Worm (Caenorhabditis elegans) whole organism, L1 larva: ENCODE measurements around the gene rpoa-49.
A peak's percentile ranks its signal among the peaks of the same experiment; 100 is the strongest.

Experiments used
- C04F5.9 ChIP-seq: sonication (generic microtip); optimal IDR thresholded peaks from 2 replicates; lab custom pipeline; 2016; ENCODE audit warnings: missing genetic modification characterization, missing compliant biosample characterization
- C34B4.2 ChIP-seq: sonication (generic microtip); optimal IDR thresholded peaks from 2 replicates; lab custom pipeline; 2017; ENCODE audit warnings: mild to moderate bottlenecking, missing genetic modification characterization, missing compliant biosample characterization
- aha-1 ChIP-seq: fragments of 150-350 bp; optimal IDR thresholded peaks from 2 replicates; lab custom pipeline; 2014; ENCODE audit warnings: missing biosample characterization, missing genetic modification characterization
- aly-2 ChIP-seq: fragments of 150-350 bp; optimal IDR thresholded peaks from 2 replicates; lab custom pipeline; 2014; ENCODE audit warnings: missing biosample characterization, missing genetic modification characterization
- ama-1 ChIP-seq: fragments of 150-350 bp; optimal IDR thresholded peaks from 2 replicates; lab custom pipeline; 2014
- ceh-8 ChIP-seq: fragments of 200-800 bp; sonication (Bioruptor generic); optimal IDR thresholded peaks from 2 replicates; lab custom pipeline; 2018; ENCODE audit warnings: mild to moderate bottlenecking, missing genetic modification characterization, moderate library complexity, missing compliant biosample characterization
- ceh-88 ChIP-seq: fragments of 200-800 bp; sonication (Bioruptor generic); IDR thresholded peaks from 2 replicates; pipeline ENCODE4 v1.3.6; 2022; ENCODE audit warnings: missing genetic modification characterization, missing compliant biosample characterization
- ces-1 ChIP-seq: fragments of 150-350 bp; optimal IDR thresholded peaks from 2 replicates; lab custom pipeline; 2014; ENCODE audit warnings: missing biosample characterization, missing genetic modification reagents, missing genetic modification characterization
- dsc-1 ChIP-seq: sonication (generic microtip); optimal IDR thresholded peaks from 2 replicates; lab custom pipeline; 2016; ENCODE audit warnings: mild to moderate bottlenecking, missing genetic modification characterization, missing compliant biosample characterization
- efl-1 ChIP-seq, 4 experiments: fragments of 150-350 bp; optimal IDR thresholded peaks in 3 of 4; peaks in 1 of 4; 1 replicate in 1 of 4; 2 replicates in 3 of 4; lab custom pipeline; 2014; ENCODE audit warnings: missing biosample characterization in 2 of 4, missing genetic modification characterization in 2 of 4, missing genetic modification reagents in 2 of 4
- efl-3 ChIP-seq: fragments of 200-800 bp; sonication (Bioruptor generic); optimal IDR thresholded peaks from 2 replicates; lab custom pipeline; 2018; ENCODE audit warnings: mild to moderate bottlenecking, missing genetic modification characterization, missing compliant biosample characterization
- ets-5 ChIP-seq: fragments of 200-800 bp; sonication (Bioruptor generic); IDR thresholded peaks from 2 replicates; pipeline ENCODE4 v1.3.6; 2022; ENCODE audit warnings: missing genetic modification characterization, missing compliant biosample characterization
- fkh-10 ChIP-seq: sonication (generic microtip); optimal IDR thresholded peaks from 2 replicates; lab custom pipeline; 2017; ENCODE audit warnings: missing biosample characterization, missing genetic modification reagents, missing genetic modification characterization
- fkh-4 ChIP-seq: sonication (generic microtip); optimal IDR thresholded peaks from 2 replicates; lab custom pipeline; 2016; ENCODE audit warnings: missing compliant biosample characterization, missing genetic modification characterization, borderline replicate concordance
- grh-1 ChIP-seq: fragments of 200-800 bp; sonication (Bioruptor generic); IDR thresholded peaks from 2 replicates; pipeline ENCODE4 v1.3.6; 2022; ENCODE audit warnings: missing genetic modification reagents, missing genetic modification characterization, missing compliant biosample characterization
- hlh-17 ChIP-seq: fragments of 200-800 bp; sonication (Bioruptor generic); optimal IDR thresholded peaks from 2 replicates; lab custom pipeline; 2018; ENCODE audit warnings: missing genetic modification characterization, mild to moderate bottlenecking, missing compliant biosample characterization, moderate library complexity, borderline replicate concordance
- hlh-4 ChIP-seq: sonication (generic microtip); optimal IDR thresholded peaks from 2 replicates; lab custom pipeline; 2016; ENCODE audit warnings: mild to moderate bottlenecking, missing genetic modification characterization, missing compliant biosample characterization
- irx-1 ChIP-seq: sonication (generic microtip); optimal IDR thresholded peaks from 2 replicates; lab custom pipeline; 2016; ENCODE audit warnings: missing genetic modification characterization, missing compliant biosample characterization
- isw-1 ChIP-seq: fragments of 200-800 bp; sonication (Bioruptor generic); IDR thresholded peaks from 2 replicates; pipeline ENCODE4 v1.3.6; 2022; ENCODE audit warnings: missing genetic modification characterization, missing compliant biosample characterization
- jun-1 ChIP-seq: fragments of 150-350 bp; optimal IDR thresholded peaks from 2 replicates; lab custom pipeline; 2014; ENCODE audit warnings: missing biosample characterization, missing genetic modification reagents, missing genetic modification characterization
- lin-15B ChIP-seq: fragments of 150-350 bp; sonication (generic microtip); optimal IDR thresholded peaks from 3 replicates; lab custom pipeline; 2014; ENCODE audit warnings: missing biosample characterization, missing genetic modification characterization
- lin-39 ChIP-seq: fragments of 150-350 bp; optimal IDR thresholded peaks from 2 replicates; lab custom pipeline; 2014; ENCODE audit warnings: missing biosample characterization, missing genetic modification reagents, missing genetic modification characterization
- lir-3 ChIP-seq: sonication (generic microtip); optimal IDR thresholded peaks from 2 replicates; lab custom pipeline; 2016; ENCODE audit warnings: mild to moderate bottlenecking, missing genetic modification characterization, moderate library complexity, missing compliant biosample characterization; ENCODE audit not compliant: poor library complexity
- mab-9 ChIP-seq: fragments of 200-800 bp; sonication (Bioruptor generic); IDR thresholded peaks from 2 replicates; pipeline ENCODE4 v1.3.6; 2022; ENCODE audit warnings: missing genetic modification reagents, missing genetic modification characterization, missing compliant biosample characterization
- mdl-1 ChIP-seq, 2 experiments: fragments of 150-350 bp; optimal IDR thresholded peaks; 2 replicates each; lab custom pipeline; 2014 to 2017; ENCODE audit warnings: missing biosample characterization in 2 of 2, missing genetic modification characterization in 2 of 2, inconsistent platforms in 1 of 2
- nhr-11 ChIP-seq: fragments of 150-350 bp; optimal IDR thresholded peaks from 2 replicates; lab custom pipeline; 2014; ENCODE audit warnings: missing biosample characterization, missing genetic modification characterization
- nhr-19 ChIP-seq: fragments of 200-800 bp; sonication (Bioruptor generic); conservative IDR thresholded peaks from 2 replicates; pipeline ENCODE4 v1.3.6; 2022; ENCODE audit warnings: missing genetic modification characterization, missing compliant biosample characterization
- nhr-20 ChIP-seq: sonication (generic microtip); optimal IDR thresholded peaks from 2 replicates; lab custom pipeline; 2016; ENCODE audit warnings: mild to moderate bottlenecking, missing genetic modification characterization, missing compliant biosample characterization
- nhr-237 ChIP-seq: fragments of 150-350 bp; optimal IDR thresholded peaks from 2 replicates; lab custom pipeline; 2014; ENCODE audit warnings: missing biosample characterization, missing genetic modification characterization
- nhr-47 ChIP-seq: sonication (generic microtip); optimal IDR thresholded peaks from 2 replicates; lab custom pipeline; 2016; ENCODE audit warnings: mild to moderate bottlenecking, missing genetic modification characterization, moderate library complexity, missing compliant biosample characterization
- nhr-71 ChIP-seq: sonication (generic microtip); optimal IDR thresholded peaks from 2 replicates; lab custom pipeline; 2016; ENCODE audit warnings: mild to moderate bottlenecking, missing genetic modification characterization, moderate library complexity, missing compliant biosample characterization
- nhr-85 ChIP-seq: sonication (generic microtip); peaks from one replicate; lab custom pipeline; 2016; ENCODE audit warnings: missing genetic modification characterization, inconsistent platforms, missing compliant biosample characterization
- pag-3 ChIP-seq: sonication (generic microtip); optimal IDR thresholded peaks from 2 replicates; lab custom pipeline; 2017; ENCODE audit warnings: missing genetic modification characterization, mild to moderate bottlenecking, missing compliant biosample characterization, antibody characterized with exemption, borderline replicate concordance; ENCODE audit not compliant: insufficient read depth
- pax-3 ChIP-seq: fragments of 200-800 bp; sonication (Bioruptor generic); optimal IDR thresholded peaks from 2 replicates; lab custom pipeline; 2018; ENCODE audit warnings: mild to moderate bottlenecking, missing genetic modification characterization, moderate library complexity, missing compliant biosample characterization
- skn-1 ChIP-seq: fragments of 150-350 bp; optimal IDR thresholded peaks from 2 replicates; lab custom pipeline; 2014; ENCODE audit warnings: missing biosample characterization, missing genetic modification characterization
- snu-23 ChIP-seq: sonication (generic microtip); optimal IDR thresholded peaks from 2 replicates; lab custom pipeline; 2016; ENCODE audit warnings: missing genetic modification characterization, missing compliant biosample characterization
- sox-4 ChIP-seq: sonication (generic microtip); optimal IDR thresholded peaks from 2 replicates; lab custom pipeline; 2016; ENCODE audit warnings: missing genetic modification characterization, missing compliant biosample characterization
- sup-37 ChIP-seq: fragments of 200-800 bp; sonication (Bioruptor generic); optimal IDR thresholded peaks from 2 replicates; lab custom pipeline; 2018; ENCODE audit warnings: mild to moderate bottlenecking, missing genetic modification characterization, missing compliant biosample characterization
- tbx-2 ChIP-seq: sonication (generic microtip); optimal IDR thresholded peaks from 2 replicates; lab custom pipeline; 2016; ENCODE audit warnings: missing genetic modification characterization, missing compliant biosample characterization
- unc-130 ChIP-seq: fragments of 150-350 bp; optimal IDR thresholded peaks from 2 replicates; lab custom pipeline; 2017; ENCODE audit warnings: missing biosample characterization, missing genetic modification characterization, inconsistent platforms
- unc-30 ChIP-seq: sonication (generic microtip); optimal IDR thresholded peaks from 2 replicates; lab custom pipeline; 2017; ENCODE audit warnings: missing biosample characterization, missing genetic modification characterization
- unc-62 ChIP-seq: fragments of 150-350 bp; optimal IDR thresholded peaks from 2 replicates; lab custom pipeline; 2014; ENCODE audit warnings: missing biosample characterization, missing genetic modification reagents, missing genetic modification characterization
- vab-15 ChIP-seq: sonication (generic microtip); optimal IDR thresholded peaks from 2 replicates; lab custom pipeline; 2017; ENCODE audit warnings: missing genotype, mild to moderate bottlenecking, missing genetic modification characterization, missing compliant biosample characterization
- ztf-11 ChIP-seq, 2 experiments: sonication (generic microtip); optimal IDR thresholded peaks; 2 replicates each; lab custom pipeline; 2016 to 2017; ENCODE audit warnings: missing genetic modification characterization in 2 of 2, missing biosample characterization in 1 of 2, missing compliant biosample characterization in 1 of 2
- ztf-4 ChIP-seq: fragments of 150-350 bp; optimal IDR thresholded peaks from 2 replicates; lab custom pipeline; 2014; ENCODE audit warnings: missing biosample characterization, missing genetic modification characterization

The rpoa-49 gene

ce11 chrII:37213-37612, 7.6 kb upstream of the rpoa-49 start, which contains the start of gene F23F1.6:
Gene F23F1.6 (minus strand): TSS chrII:37313.
- TF ChIP-seq fkh-10 (GFP tag; lab: Kevin White, UChicago) = no peak
- TF ChIP-seq nhr-11 (tag; lab: Kevin White, UChicago) = no peak
- no peak for TF ChIP-seq efl-3 (GFP tag; lab: Kevin White, UChicago)
- no peak for TF ChIP-seq aha-1
- no peak for TF ChIP-seq sup-37 (GFP tag; lab: Kevin White, UChicago)
- no peak for TF ChIP-seq lin-39 (tag; lab: Kevin White, UChicago)
- TF ChIP-seq unc-30 (tag; lab: Kevin White, UChicago) = no peak
- TF ChIP-seq ztf-11 (tag; optimal IDR thresholded peaks at IDR 0.05; lab: Kevin White, UChicago) = no peak
- TF ChIP-seq snu-23 (GFP tag; lab: Kevin White, UChicago) = no peak
- no peak for TF ChIP-seq ceh-8 (GFP tag; lab: Kevin White, UChicago)
- no peak for TF ChIP-seq tbx-2 (tag; lab: Kevin White, UChicago)
- TF ChIP-seq nhr-71 (tag; lab: Kevin White, UChicago) = no peak
- TF ChIP-seq vab-15 (tag; lab: Kevin White, UChicago) = no peak
- TF ChIP-seq irx-1 (tag; lab: Kevin White, UChicago) = no peak
- no peak for TF ChIP-seq mab-9 (GFP tag; lab: Robert Waterston, UW)
- TF ChIP-seq C04F5.9 (tag; lab: Kevin White, UChicago) = no peak
- TF ChIP-seq lin-15B (tag; lab: Kevin White, UChicago) = no peak
- no peak for TF ChIP-seq unc-130
- TF ChIP-seq skn-1 (tag; lab: Kevin White, UChicago) = no peak
- no peak for TF ChIP-seq ztf-4
- TF ChIP-seq, all 84 proteins: peak for 0

ce11 chrII:39437-39836, 5.4 kb upstream of the rpoa-49 start, which contains the start of gene spp-24:
Gene spp-24 (minus strand): TSS chrII:39537.
- TF ChIP-seq ceh-8 (GFP tag; lab: Kevin White, UChicago) (no peak), C04F5.9 (tag; lab: Kevin White, UChicago) (no peak), lir-3 (tag; lab: Kevin White, UChicago) (no peak), hlh-17 (GFP tag; lab: Kevin White, UChicago) (no peak), pax-3 (no peak), nhr-85 (tag; lab: Kevin White, UChicago) (peak; percentile 61), mdl-1 (tag; optimal IDR thresholded peaks at IDR 0.05; lab: Kevin White, UChicago) (no peak)

ce11 chrII:41914-42313, 2.9 kb upstream of the rpoa-49 start, which contains the start of gene F23F1.10:
Gene F23F1.10 (minus strand): TSS chrII:41982.
- TF ChIP-seq nhr-20 (tag; lab: Kevin White, UChicago) = no peak
- TF ChIP-seq aly-2 = peak; percentile 48

ce11 chrII:43640-44039, 1.2 kb upstream of the rpoa-49 start, which contains the start of gene nfyc-1:
Gene nfyc-1 (plus strand): TSS chrII:43907.
- TF ChIP-seq ceh-88 (GFP tag; lab: Robert Waterston, UW) = no peak
- peak; percentile 74 for TF ChIP-seq nhr-47 (tag; lab: Kevin White, UChicago)
- TF ChIP-seq sox-4 (tag; lab: Kevin White, UChicago) = no peak
- TF ChIP-seq isw-1 (GFP tag; lab: Robert Waterston, UW) = peak; percentile 68
- TF ChIP-seq ets-5 (GFP tag; lab: Robert Waterston, UW) = no peak
- peak; percentile 21 for TF ChIP-seq C04F5.9 (tag; lab: Kevin White, UChicago)
- TF ChIP-seq ces-1 = no peak
- no peak for TF ChIP-seq unc-62 (GFP tag; lab: Kevin White, UChicago)
- TF ChIP-seq efl-1 (optimal IDR thresholded peaks at IDR 0.05; lab: Kevin White, UChicago) = peak; percentile 77 to 78
- peak; percentile 80 to 96 for TF ChIP-seq efl-1 (GFP tag; optimal IDR thresholded peaks at IDR 0.05 in 1 of 2; lab: Kevin White, UChicago)
- TF ChIP-seq nhr-237 = peak; percentile 24
- no peak for TF ChIP-seq efl-3 (GFP tag; lab: Kevin White, UChicago)
- no peak for TF ChIP-seq fkh-4 (tag; lab: Kevin White, UChicago)
- peak; percentile 17 for TF ChIP-seq dsc-1 (tag; lab: Kevin White, UChicago)
- peak; percentile 83 for TF ChIP-seq snu-23 (GFP tag; lab: Kevin White, UChicago)
- TF ChIP-seq aha-1 = no peak
- TF ChIP-seq nhr-19 (GFP tag; lab: Robert Waterston, UW) = peak; percentile 23; the same call in 1 of the 2 replicates
- no peak for TF ChIP-seq lin-39 (tag; lab: Kevin White, UChicago)
- no peak for TF ChIP-seq ama-1
- peak; percentile 100 for TF ChIP-seq skn-1 (tag; lab: Kevin White, UChicago)
- TF ChIP-seq nhr-71 (tag; lab: Kevin White, UChicago) = peak; percentile 78
- TF ChIP-seq grh-1 (GFP tag; lab: Robert Waterston, UW) = no peak
- no peak for TF ChIP-seq pax-3
- no peak for TF ChIP-seq hlh-4 (tag; lab: Kevin White, UChicago)
- no peak for TF ChIP-seq aly-2
- no peak for TF ChIP-seq pag-3 (tag; lab: Kevin White, UChicago)
- TF ChIP-seq jun-1 (tag; lab: Kevin White, UChicago) = no peak
- TF ChIP-seq C34B4.2 = no peak
